Fruit fly (Drosophila melanogaster) whole organism: ENCODE results near the gene CG31751.

Source experiments
- CG8478 ChIP-seq: fragments of >200 bp; optimal IDR thresholded peaks from 2 replicates; lab custom pipeline; 2018; ENCODE audit warnings: inconsistent platforms
- pan ChIP-seq: fragments of >200 bp; optimal IDR thresholded peaks from 2 replicates; lab custom pipeline; 2017
- psq ChIP-seq: fragments of >200 bp; optimal IDR thresholded peaks from 2 replicates; lab custom pipeline; 2017
- usp ChIP-seq: fragments of >200 bp; optimal IDR thresholded peaks from 2 replicates; lab custom pipeline; 2017; ENCODE audit warnings: missing biosample characterization, missing genetic modification characterization, mixed read lengths

DNA sequence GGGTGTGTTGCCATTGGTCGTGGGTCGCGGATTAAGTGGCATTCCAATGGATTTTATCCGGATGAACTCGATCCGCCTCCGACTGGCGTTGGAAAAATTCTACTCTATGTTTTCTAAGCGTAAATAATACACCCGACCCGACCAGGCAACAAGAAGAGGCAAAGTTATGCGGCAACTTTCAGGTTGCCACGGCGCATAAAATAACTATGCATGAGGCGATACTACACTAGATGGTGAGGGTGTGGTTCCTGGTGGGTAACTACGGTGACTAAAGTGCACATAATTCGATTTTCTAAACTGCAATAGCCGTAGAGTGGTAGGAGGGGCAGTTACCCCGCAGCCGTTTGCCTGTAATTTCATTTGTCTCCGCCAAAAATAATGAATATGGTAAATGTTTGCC lies 5.9 kb upstream of the CG31751 start, which contains the start of gene CG43338:
- no peak for TF ChIP-seq psq (lab: Kevin White, UChicago)
- TF ChIP-seq pan, result no peak
- TF ChIP-seq CG8478, result no peak
- TF ChIP-seq usp (GFP tag; lab: Kevin White, UChicago), result no peak
